Fruit fly (Drosophila melanogaster) whole organism, embryonic: ENCODE results near the gene CG13896.

Experiments used
- Adf1 ChIP-seq: fragments of 200-800 bp; sonication (Bioruptor generic); IDR thresholded peaks from 2 replicates; pipeline ENCODE4 v1.3.6; 2022; ENCODE audit warnings: missing biosample characterization, missing genetic modification characterization
- Asciz ChIP-seq: fragments of 200-800 bp; sonication (Bioruptor generic); optimal IDR thresholded peaks from 2 replicates; lab custom pipeline; 2017; ENCODE audit warnings: missing biosample characterization, mild to moderate bottlenecking, missing genetic modification characterization, missing genetic modification reagents
- CG10462 ChIP-seq: fragments of 200-800 bp; sonication (Bioruptor generic); optimal IDR thresholded peaks from 2 replicates; lab custom pipeline; 2016; ENCODE audit warnings: missing biosample characterization, missing genetic modification characterization
- CG10565 ChIP-seq: fragments of 200-800 bp; sonication (Bioruptor generic); optimal IDR thresholded peaks from 3 replicates; lab custom pipeline; 2016; ENCODE audit warnings: missing biosample characterization, mild to moderate bottlenecking, missing genetic modification characterization
- CG12942 ChIP-seq: fragments of 200-800 bp; sonication (Bioruptor generic); optimal IDR thresholded peaks from 3 replicates; lab custom pipeline; 2016; ENCODE audit warnings: missing biosample characterization, missing genetic modification characterization
- CG17361 ChIP-seq: fragments of 200-800 bp; sonication (Bioruptor generic); IDR thresholded peaks from 3 replicates; pipeline ENCODE4 v1.3.6; 2022; ENCODE audit warnings: missing biosample characterization, missing genetic modification characterization
- CG17912 ChIP-seq: fragments of 200-800 bp; sonication (Bioruptor generic); optimal IDR thresholded peaks from 2 replicates; lab custom pipeline; 2018; ENCODE audit warnings: missing biosample characterization, mild to moderate bottlenecking, missing genetic modification characterization
- CG30431 ChIP-seq: fragments of 200-800 bp; sonication (Bioruptor generic); optimal IDR thresholded peaks from 2 replicates; lab custom pipeline; 2017; ENCODE audit warnings: missing biosample characterization, missing genetic modification characterization
- CG4328 ChIP-seq: fragments of 200-800 bp; sonication (Bioruptor generic); optimal IDR thresholded peaks from 3 replicates; lab custom pipeline; 2017; ENCODE audit warnings: missing biosample characterization, missing genetic modification reagents, missing genetic modification characterization
- CG43689 ChIP-seq: fragments of 200-800 bp; sonication (Bioruptor generic); IDR thresholded peaks from 2 replicates; pipeline ENCODE4 v1.3.6; 2022; ENCODE audit warnings: missing biosample characterization, missing genetic modification characterization
- CG6254 ChIP-seq: fragments of 200-800 bp; sonication (Bioruptor generic); optimal IDR thresholded peaks from 3 replicates; lab custom pipeline; 2017; ENCODE audit warnings: mild to moderate bottlenecking, missing biosample characterization, missing genetic modification reagents, missing genetic modification characterization
- CG6654 ChIP-seq: fragments of 200-800 bp; sonication (Bioruptor generic); optimal IDR thresholded peaks from 2 replicates; lab custom pipeline; 2017; ENCODE audit warnings: missing biosample characterization, mild to moderate bottlenecking, missing genetic modification characterization
- Camta ChIP-seq: fragments of 200-800 bp; sonication (Bioruptor generic); optimal IDR thresholded peaks from 2 replicates; lab custom pipeline; 2016; ENCODE audit warnings: missing biosample characterization, missing genetic modification characterization
- Chrac-16 ChIP-seq: fragments of 200-800 bp; sonication (Bioruptor generic); optimal IDR thresholded peaks from 3 replicates; lab custom pipeline; 2016; ENCODE audit warnings: missing biosample characterization, missing genetic modification characterization
- CoRest ChIP-seq: fragments of 200-800 bp; sonication (Bioruptor generic); optimal IDR thresholded peaks from 3 replicates; lab custom pipeline; 2018; ENCODE audit warnings: missing biosample characterization, mild to moderate bottlenecking, missing genetic modification characterization, moderate library complexity
- D19A ChIP-seq: fragments of 200-800 bp; optimal IDR thresholded peaks from 3 replicates; lab custom pipeline; 2019; ENCODE audit warnings: missing biosample characterization, mild to moderate bottlenecking, missing genetic modification characterization, moderate library complexity
- Dad ChIP-seq: fragments of 200-800 bp; sonication (Bioruptor generic); optimal IDR thresholded peaks from 3 replicates; lab custom pipeline; 2016; ENCODE audit warnings: missing biosample characterization, missing genetic modification characterization
- HLH4C ChIP-seq: fragments of 200-800 bp; sonication (Bioruptor generic); IDR thresholded peaks from 3 replicates; pipeline ENCODE4 v1.3.6; 2022; ENCODE audit warnings: missing biosample characterization, missing genetic modification characterization; ENCODE audit not compliant: partially characterized antibody
- HmgD ChIP-seq: fragments of 200-800 bp; sonication (Bioruptor generic); optimal IDR thresholded peaks from 3 replicates; lab custom pipeline; 2016; ENCODE audit warnings: missing biosample characterization, missing genetic modification characterization
- Hr39 ChIP-seq: fragments of >200 bp; optimal IDR thresholded peaks from 2 replicates; lab custom pipeline; 2017
- Jarid2 ChIP-seq: fragments of 200-800 bp; sonication (Bioruptor generic); optimal IDR thresholded peaks from 3 replicates; lab custom pipeline; 2017; ENCODE audit warnings: mild to moderate bottlenecking, missing biosample characterization, missing genetic modification reagents, missing genetic modification characterization
- Lim3 ChIP-seq: fragments of 200-800 bp; sonication (Bioruptor generic); IDR thresholded peaks from 2 replicates; pipeline ENCODE4 v1.3.6; 2022; ENCODE audit warnings: missing biosample characterization, missing genetic modification characterization
- Neu2 ChIP-seq: fragments of 200-800 bp; sonication (Bioruptor generic); optimal IDR thresholded peaks from 3 replicates; lab custom pipeline; 2016; ENCODE audit warnings: missing biosample characterization, missing genetic modification characterization, borderline replicate concordance
- Sox100B ChIP-seq: fragments of 200-800 bp; sonication (Bioruptor generic); optimal IDR thresholded peaks from 3 replicates; lab custom pipeline; 2018; ENCODE audit warnings: missing biosample characterization, mild to moderate bottlenecking, missing genetic modification characterization
- Ssrp ChIP-seq: fragments of 200-800 bp; sonication (Bioruptor generic); optimal IDR thresholded peaks from 2 replicates; lab custom pipeline; 2018; ENCODE audit warnings: missing biosample characterization, mild to moderate bottlenecking, missing genetic modification characterization, moderate library complexity
- Xbp1 ChIP-seq: fragments of 200-800 bp; sonication (Bioruptor generic); optimal IDR thresholded peaks from 3 replicates; lab custom pipeline; 2016; ENCODE audit warnings: missing biosample characterization, mild to moderate bottlenecking, missing genetic modification characterization
- az2 ChIP-seq: fragments of 200-800 bp; sonication (Bioruptor generic); optimal IDR thresholded peaks from 3 replicates; lab custom pipeline; 2016; ENCODE audit warnings: missing biosample characterization, missing genetic modification characterization
- bab2 ChIP-seq: fragments of 200-800 bp; sonication (Bioruptor generic); optimal IDR thresholded peaks from 2 replicates; lab custom pipeline; 2016; ENCODE audit warnings: missing biosample characterization, missing genetic modification characterization
- bowl ChIP-seq: fragments of 200-800 bp; sonication (Bioruptor generic); IDR thresholded peaks from 2 replicates; pipeline ENCODE4 v1.3.6; 2022; ENCODE audit warnings: missing biosample characterization, missing genetic modification characterization
- btn ChIP-seq: fragments of 200-800 bp; sonication (Bioruptor generic); optimal IDR thresholded peaks from 2 replicates; lab custom pipeline; 2016; ENCODE audit warnings: missing biosample characterization, missing genetic modification characterization
- cg ChIP-seq: fragments of 200-800 bp; sonication (Bioruptor generic); optimal IDR thresholded peaks from 3 replicates; lab custom pipeline; 2019; ENCODE audit warnings: missing biosample characterization, mild to moderate bottlenecking, missing genetic modification characterization, moderate library complexity
- ci ChIP-seq: fragments of 200-800 bp; sonication (Bioruptor generic); IDR thresholded peaks from 3 replicates; pipeline ENCODE4 v1.3.6; 2022; ENCODE audit warnings: missing biosample characterization, missing genetic modification characterization
- crc ChIP-seq: fragments of 200-800 bp; sonication (Bioruptor generic); optimal IDR thresholded peaks from 2 replicates; lab custom pipeline; 2016; ENCODE audit warnings: missing biosample characterization, missing genetic modification characterization
- dimm ChIP-seq: fragments of 200-800 bp; sonication (Bioruptor generic); IDR thresholded peaks from 2 replicates; pipeline ENCODE4 v1.3.6; 2022; ENCODE audit warnings: missing biosample characterization, missing genetic modification characterization
- en ChIP-seq: fragments of 200-800 bp; sonication (Bioruptor generic); optimal IDR thresholded peaks from 2 replicates; lab custom pipeline; 2016; ENCODE audit warnings: missing biosample characterization, missing genetic modification characterization
- eve ChIP-seq, 2 experiments: fragments of >200 bp; optimal IDR thresholded peaks; 2 replicates each; lab custom pipeline; 2017; ENCODE audit warnings: missing biosample characterization in 2 of 2, missing genetic modification characterization in 2 of 2
- gsb-n ChIP-seq: fragments of 200-800 bp; sonication (Bioruptor generic); optimal IDR thresholded peaks from 3 replicates; lab custom pipeline; 2018; ENCODE audit warnings: missing biosample characterization, mild to moderate bottlenecking, missing genetic modification characterization
- hb ChIP-seq: fragments of 200-800 bp; sonication (Bioruptor generic); IDR thresholded peaks from 3 replicates; pipeline ENCODE4 v1.3.6; 2022; ENCODE audit warnings: missing biosample characterization, missing genetic modification characterization; ENCODE audit not compliant: partially characterized antibody
- ken ChIP-seq: fragments of 200-800 bp; sonication (Bioruptor generic); IDR thresholded peaks from 3 replicates; pipeline ENCODE4 v1.3.6; 2022; ENCODE audit warnings: missing biosample characterization, missing genetic modification characterization
- klu ChIP-seq: fragments of 200-800 bp; sonication (Bioruptor generic); IDR thresholded peaks from 2 replicates; pipeline ENCODE4 v1.3.6; 2022; ENCODE audit warnings: missing biosample characterization, missing genetic modification characterization
- kni ChIP-seq: fragments of 200-800 bp; sonication (Bioruptor generic); optimal IDR thresholded peaks from 3 replicates; lab custom pipeline; 2017; ENCODE audit warnings: mild to moderate bottlenecking, missing biosample characterization, missing genetic modification reagents, missing genetic modification characterization
- knrl ChIP-seq: fragments of 200-800 bp; sonication (Bioruptor generic); IDR thresholded peaks from 3 replicates; pipeline ENCODE4 v1.3.6; 2022; ENCODE audit warnings: missing biosample characterization, missing genetic modification characterization; ENCODE audit not compliant: partially characterized antibody
- lov ChIP-seq, 2 experiments: fragments of 200-800 bp in 1 of 2; fragments of >200 bp in 1 of 2; sonication (Bioruptor generic) in 1 of 2; IDR thresholded peaks in 1 of 2; optimal IDR thresholded peaks in 1 of 2; 2 replicates in 1 of 2; 3 replicates in 1 of 2; pipeline versions ENCODE4 v1.3.6 to Lab custom; 2017 to 2022; ENCODE audit warnings: missing biosample characterization in 1 of 2, missing genetic modification characterization in 1 of 2
- otp ChIP-seq: fragments of 200-800 bp; sonication (Bioruptor generic); IDR thresholded peaks from 3 replicates; pipeline ENCODE4, ENCODE4 v1.3.6; 2022; ENCODE audit warnings: missing biosample characterization, missing genetic modification characterization
- sc ChIP-seq, 3 experiments: fragments of >200 bp in 2 of 3; fragments of 200-800 bp in 1 of 3; sonication (Bioruptor generic) in 1 of 3; optimal IDR thresholded peaks; 2 replicates in 2 of 3; 3 replicates in 1 of 3; lab custom pipeline; 2017; ENCODE audit warnings: mild to moderate bottlenecking in 1 of 3, missing biosample characterization in 1 of 3, missing genetic modification characterization in 1 of 3, missing genetic modification reagents in 1 of 3
- shn ChIP-seq: fragments of 200-800 bp; sonication (Bioruptor generic); optimal IDR thresholded peaks from 3 replicates; lab custom pipeline; 2016; ENCODE audit warnings: missing biosample characterization, missing genetic modification characterization
- tin ChIP-seq: fragments of 200-800 bp; sonication (Bioruptor generic); optimal IDR thresholded peaks from 3 replicates; lab custom pipeline; 2016; ENCODE audit warnings: missing biosample characterization, missing genetic modification characterization
- tna ChIP-seq: fragments of 200-800 bp; sonication (Bioruptor generic); IDR thresholded peaks from 2 replicates; pipeline ENCODE4 v1.3.6; 2022; ENCODE audit warnings: missing biosample characterization, missing genetic modification characterization; ENCODE audit not compliant: partially characterized antibody
- tx ChIP-seq: fragments of 200-800 bp; sonication (Bioruptor generic); optimal IDR thresholded peaks from 2 replicates; lab custom pipeline; 2016; ENCODE audit warnings: missing biosample characterization, missing genetic modification characterization
- usp ChIP-seq: fragments of >200 bp; optimal IDR thresholded peaks from 2 replicates; lab custom pipeline; 2017; ENCODE audit warnings: missing biosample characterization, missing genetic modification characterization
- zf30C ChIP-seq: fragments of 200-800 bp; sonication (Bioruptor generic); optimal IDR thresholded peaks from 3 replicates; lab custom pipeline; 2018; ENCODE audit warnings: missing biosample characterization, mild to moderate bottlenecking, missing genetic modification characterization

Gene CG13896

DNA sequence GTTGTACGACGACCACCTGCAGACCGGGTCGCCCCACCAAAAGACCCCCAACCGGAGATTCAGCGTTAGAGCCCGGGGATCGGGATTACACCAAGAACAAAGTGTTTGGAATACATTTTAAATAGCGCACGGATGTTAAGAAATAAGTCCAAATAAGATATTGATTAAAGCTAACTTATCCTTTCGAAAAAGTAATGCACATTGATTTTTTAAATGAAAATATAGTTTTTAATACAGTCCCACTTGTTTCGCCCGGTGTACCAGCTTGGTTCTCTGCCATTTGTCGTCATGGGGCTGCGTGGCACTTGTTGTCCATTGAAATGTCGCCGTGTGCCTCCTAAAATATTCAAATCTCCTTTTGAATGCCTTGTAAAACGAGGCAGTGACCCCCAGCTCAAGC is 9.4 kb upstream of the CG13896 start (continued):
- 0 out of 3 replicates have a peak, but pooled peaks have one; percentile 22 for TF ChIP-seq ken (GFP tag; lab: Robert Waterston, UW)
- no peak for TF ChIP-seq CG10462 (GFP tag; lab: Kevin White, UChicago)
- peak; percentile 42; the same call in 1 of the 3 replicates for TF ChIP-seq ci (GFP tag; lab: Robert Waterston, UW)
- TF ChIP-seq Asciz (GFP tag; lab: Kevin White, UChicago): no peak
- peak; percentile 44 for TF ChIP-seq gsb-n (tag; lab: Kevin White, UChicago)
- TF ChIP-seq sc (optimal IDR thresholded peaks at IDR 0.05; lab: Kevin White, UChicago): no peak
- no peak for TF ChIP-seq sc (GFP tag; optimal IDR thresholded peaks at IDR 0.05; lab: Kevin White, UChicago)
- no peak for TF ChIP-seq usp (GFP tag; lab: Kevin White, UChicago)
- no peak for TF ChIP-seq cg (GFP tag; lab: Kevin White, UChicago)
- peak; percentile 37 for TF ChIP-seq Dad (GFP tag; lab: Kevin White, UChicago)
- TF ChIP-seq klu (GFP tag; lab: Robert Waterston, UW): no peak
- no peak for TF ChIP-seq tin (GFP tag; lab: Kevin White, UChicago)
- TF ChIP-seq CG4328: no peak
- 0 out of 3 replicates have a peak, but pooled peaks have one; percentile 34 for TF ChIP-seq otp (GFP tag; lab: Robert Waterston, UW)
- TF ChIP-seq HmgD (GFP tag; lab: Kevin White, UChicago): no peak
- no peak for TF ChIP-seq dimm
- TF ChIP-seq Adf1 (GFP tag; lab: Robert Waterston, UW): no peak
- no peak for TF ChIP-seq bab2 (GFP tag; lab: Kevin White, UChicago)
- no peak for TF ChIP-seq kni (GFP tag; lab: Kevin White, UChicago)
- TF ChIP-seq knrl (GFP tag; lab: Robert Waterston, UW): no peak
- TF ChIP-seq CG10565 (GFP tag; lab: Kevin White, UChicago): no peak
- TF ChIP-seq crc (GFP tag; lab: Kevin White, UChicago): peak; percentile 46
- no peak for TF ChIP-seq Xbp1
- TF ChIP-seq shn (GFP tag; lab: Kevin White, UChicago): no peak
- peak; percentile 6 for TF ChIP-seq CoRest (tag; lab: Kevin White, UChicago)
- peak; percentile 5 for TF ChIP-seq D19A (tag; lab: Kevin White, UChicago)
- no peak for TF ChIP-seq zf30C (GFP tag; lab: Kevin White, UChicago)
- TF ChIP-seq az2 (GFP tag; lab: Kevin White, UChicago): no peak
- no peak for TF ChIP-seq CG17912 (GFP tag; lab: Kevin White, UChicago)
- no peak for TF ChIP-seq bowl (GFP tag; lab: Robert Waterston, UW)
- no peak for TF ChIP-seq tna (GFP tag; lab: Robert Waterston, UW)
- no peak for TF ChIP-seq btn (GFP tag; lab: Kevin White, UChicago)
- TF ChIP-seq Neu2 (GFP tag; lab: Kevin White, UChicago): no peak
- TF ChIP-seq hb: no peak
- no peak for TF ChIP-seq Sox100B (GFP tag; lab: Kevin White, UChicago)
- no peak for TF ChIP-seq CG12942 (GFP tag; lab: Kevin White, UChicago)
- no peak for TF ChIP-seq eve (GFP tag; optimal IDR thresholded peaks at IDR 0.05; lab: Kevin White, UChicago)
- no peak for TF ChIP-seq Hr39 (lab: Kevin White, UChicago)
- TF ChIP-seq Camta (GFP tag; lab: Kevin White, UChicago): peak; percentile 45
- TF ChIP-seq HLH4C: no peak
- TF ChIP-seq CG6254: no peak
- no peak for TF ChIP-seq CG43689 (GFP tag; lab: Robert Waterston, UW)
- peak; percentile 40 for TF ChIP-seq en (GFP tag; lab: Kevin White, UChicago)
- peak; percentile 6 for TF ChIP-seq Chrac-16 (GFP tag; lab: Kevin White, UChicago)
- TF ChIP-seq CG30431 (GFP tag; lab: Kevin White, UChicago): no peak
- TF ChIP-seq Jarid2 (GFP tag; lab: Kevin White, UChicago): no peak
- no peak for TF ChIP-seq CG17361
- no peak for TF ChIP-seq CG6654 (GFP tag; lab: Kevin White, UChicago)
- TF ChIP-seq lov (optimal IDR thresholded peaks at IDR 0.05; lab: Kevin White, UChicago): no peak
- no peak for TF ChIP-seq lov (GFP tag; IDR thresholded peaks at IDR 0.05; lab: Robert Waterston, UW)
- TF ChIP-seq Ssrp (tag; lab: Kevin White, UChicago): no peak
- no peak for TF ChIP-seq Lim3 (GFP tag; lab: Robert Waterston, UW)
- no peak for TF ChIP-seq tx (GFP tag; lab: Kevin White, UChicago)
